Worm (Caenorhabditis elegans): ENCODE measurements around the gene klp-4.
A peak's percentile ranks its signal among the peaks of the same experiment; 100 is the strongest.

klp-4 gene

DNA sequence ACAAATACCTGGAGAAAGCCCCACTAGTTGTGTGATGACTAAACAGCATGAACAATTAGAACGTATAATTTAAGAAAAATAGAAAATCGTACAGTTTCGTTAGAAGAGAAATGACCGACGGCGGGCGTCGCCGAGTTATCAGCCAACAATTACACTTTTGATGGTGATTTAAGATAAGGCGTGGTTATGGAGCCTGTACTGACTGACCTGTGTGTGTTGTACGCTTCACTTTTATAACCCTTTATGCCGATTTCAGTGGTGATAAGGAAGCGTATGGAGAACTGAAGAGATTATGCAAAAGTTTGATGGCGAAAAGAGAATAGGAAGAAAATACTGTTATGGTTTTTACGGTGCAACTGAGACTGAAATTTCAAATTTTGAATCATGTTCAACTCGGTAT is 25.4 kb downstream of the klp-4 start (continued):
- TF ChIP-seq Y5F2A.4 (GFP tag; optimal IDR thresholded peaks at IDR 0.05) (no peak), zip-11 (GFP tag; IDR thresholded peaks at IDR 0.05) (no peak), egl-27 (tag; optimal IDR thresholded peaks at IDR 0.05) (no peak), nhr-48 (tag; optimal IDR thresholded peaks at IDR 0.05) (peak; percentile 48), zfp-3 (GFP tag; conservative IDR thresholded peaks at IDR 0.05) (no peak), hlh-11 (tag; optimal IDR thresholded peaks at IDR 0.05) (peak; percentile 87), nhr-10 (tag; optimal IDR thresholded peaks at IDR 0.05) (no peak), dve-1 (tag; optimal IDR thresholded peaks at IDR 0.05; ENCODE audit: insufficient read depth) (peak; percentile 86), arid-1 (GFP tag; conservative IDR thresholded peaks at IDR 0.05) (no peak; the same call in 1 of the 2 replicates), nhr-76 (tag; optimal IDR thresholded peaks at IDR 0.05) (no peak), php-3 (GFP tag; IDR thresholded peaks at IDR 0.05) (peak; percentile 97), pha-4 (GFP tag; IDR thresholded peaks at IDR 0.05) (no peak), pha-4 (tag; optimal IDR thresholded peaks at IDR 0.05) (no peak), nhr-28 (tag; optimal IDR thresholded peaks at IDR 0.05) (peak; percentile 92), D1046.2 (GFP tag; IDR thresholded peaks at IDR 0.05) (no peak), ztf-11 (tag; optimal IDR thresholded peaks at IDR 0.05) (no peak), hlh-30 (tag; optimal IDR thresholded peaks at IDR 0.05; ENCODE audit: insufficient read depth) (peak; percentile 16), daf-16 (GFP tag; optimal IDR thresholded peaks at IDR 0.05) (peak in 1 of 2 experiments; percentile 31), daf-16 (tag; optimal IDR thresholded peaks at IDR 0.05) (peak; percentile 84), T26A8.4 (GFP tag; IDR thresholded peaks at IDR 0.05) (0 out of 2 replicates have a peak, but pooled peaks have one; percentile 33), nhr-41 (GFP tag; IDR thresholded peaks at IDR 0.05) (peak; percentile 68), nhr-102 (tag; optimal IDR thresholded peaks at IDR 0.05) (peak; percentile 62), lsy-2 (tag; optimal IDR thresholded peaks at IDR 0.05) (no peak), mes-2 (tag; optimal IDR thresholded peaks at IDR 0.05; ENCODE audit: poor library complexity, severe bottlenecking) (peak; percentile 20), unc-62 (GFP tag; optimal IDR thresholded peaks at IDR 0.05 in 1 of 2) (peak in 1 of 2 experiments; percentile 69), unc-62 (tag; optimal IDR thresholded peaks at IDR 0.05) (no peak), mep-1 (tag; optimal IDR thresholded peaks at IDR 0.05) (peak; percentile 11), ceh-62 (tag; optimal IDR thresholded peaks at IDR 0.05) (no peak), ztf-7 (tag; optimal IDR thresholded peaks at IDR 0.05) (peak; percentile 8), ceh-32 (tag; optimal IDR thresholded peaks at IDR 0.05; ENCODE audit: poor library complexity) (no peak), ZK546.5 (tag; optimal IDR thresholded peaks at IDR 0.05) (no peak), daf-12 (tag; optimal IDR thresholded peaks at IDR 0.05) (no peak), madf-9 (GFP tag; conservative IDR thresholded peaks at IDR 0.05) (no peak), nhr-11 (tag; optimal IDR thresholded peaks at IDR 0.05) (no peak), zfp-2 (tag; optimal IDR thresholded peaks at IDR 0.05) (no peak), Y48G9A.11 (GFP tag; IDR thresholded peaks at IDR 0.05) (no peak), unc-39 (tag; optimal IDR thresholded peaks at IDR 0.05) (no peak), F10B5.3 (tag; optimal IDR thresholded peaks at IDR 0.05) (no peak), F49E8.2 (tag; optimal IDR thresholded peaks at IDR 0.05; ENCODE audit: borderline replicate concordance) (no peak), madf-5 (GFP tag; IDR thresholded peaks at IDR 0.05) (no peak)

DNA sequence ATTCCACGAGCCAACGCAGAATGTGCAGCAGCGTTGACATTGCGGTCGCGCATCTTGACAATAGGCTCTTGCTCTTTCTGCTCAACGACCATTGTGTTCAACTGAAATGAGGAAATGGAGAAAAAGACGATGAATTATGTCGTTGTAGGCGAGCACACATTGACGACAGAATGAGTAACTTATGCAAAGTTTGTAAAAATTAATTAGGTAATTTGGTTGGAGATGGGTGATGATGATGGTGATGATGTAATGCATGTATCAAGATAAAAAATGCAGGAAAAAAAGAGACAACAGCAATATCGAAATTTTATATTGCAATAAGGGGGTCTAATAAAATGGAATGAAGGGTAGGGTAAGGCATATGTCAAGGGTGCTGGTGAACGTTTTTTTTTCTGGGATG is 26.1 kb downstream of the klp-4 start, which contains the start of gene bbln-1:
Gene bbln-1, minus strand, starts transcription at position 101 of the 400 bp plus-strand sequence.
- TF ChIP-seq Y75B8A.6 (GFP tag; IDR thresholded peaks at IDR 0.05) (no peak), egl-27 (tag; optimal IDR thresholded peaks at IDR 0.05) (no peak), gei-8 (GFP tag; optimal IDR thresholded peaks at IDR 0.05) (no peak), zfp-3 (GFP tag; conservative IDR thresholded peaks at IDR 0.05) (no peak), ceh-28 (tag; optimal IDR thresholded peaks at IDR 0.05) (no peak), daf-19 (GFP tag; conservative IDR thresholded peaks at IDR 0.05) (no peak), nhr-42 (GFP tag; IDR thresholded peaks at IDR 0.05) (no peak), pha-4 (GFP tag; IDR thresholded peaks at IDR 0.05) (no peak), pha-4 (tag; optimal IDR thresholded peaks at IDR 0.05) (no peak), mep-1 (tag; optimal IDR thresholded peaks at IDR 0.05) (no peak), unc-130 (GFP tag; optimal IDR thresholded peaks at IDR 0.05) (no peak), dve-1 (tag; optimal IDR thresholded peaks at IDR 0.05; ENCODE audit: insufficient read depth) (no peak), T20F7.1 (GFP tag; optimal IDR thresholded peaks at IDR 0.05) (no peak), ZK337.2 (GFP tag; IDR thresholded peaks at IDR 0.05) (no peak), F26F4.8 (GFP tag; conservative IDR thresholded peaks at IDR 0.05) (no peak), skn-1 (tag; optimal IDR thresholded peaks at IDR 0.05) (no peak), snpc-1.2 (GFP tag; IDR thresholded peaks at IDR 0.05) (no peak), T26A8.4 (GFP tag; IDR thresholded peaks at IDR 0.05) (no peak)

Measured in whole organism, L4 larva.